Worm (Caenorhabditis elegans) whole organism, L4 larva: ENCODE data around the gene klf-3.

Source experiments
- T26A8.4 ChIP-seq: fragments of 200-800 bp; sonication (Bioruptor generic); IDR thresholded peaks from 2 replicates; pipeline ENCODE4 v1.3.6; 2022; ENCODE audit warnings: missing genetic modification characterization, missing compliant biosample characterization
- Y75B8A.6 ChIP-seq: fragments of 200-800 bp; sonication (Bioruptor generic); IDR thresholded peaks from 2 replicates; pipeline ENCODE4 v1.3.6; 2022; ENCODE audit warnings: missing genetic modification reagents, missing genetic modification characterization, missing compliant biosample characterization
- ceh-28 ChIP-seq: fragments of 150-350 bp; optimal IDR thresholded peaks from 2 replicates; lab custom pipeline; 2014; ENCODE audit warnings: missing biosample characterization, missing genetic modification reagents, missing genetic modification characterization
- ceh-82 ChIP-seq: sonication (generic microtip); optimal IDR thresholded peaks from 2 replicates; lab custom pipeline; 2017; ENCODE audit warnings: missing biosample characterization, missing genetic modification characterization
- dpl-1 ChIP-seq: fragments of 150-350 bp; optimal IDR thresholded peaks from 2 replicates; lab custom pipeline; 2014; ENCODE audit warnings: missing biosample characterization, missing genetic modification reagents, missing genetic modification characterization
- egl-27 ChIP-seq: sonication (generic microtip); optimal IDR thresholded peaks from 3 replicates; lab custom pipeline; 2017; ENCODE audit warnings: missing biosample characterization, missing genetic modification reagents, missing genetic modification characterization
- fos-1 ChIP-seq: fragments of 150-350 bp; optimal IDR thresholded peaks from 2 replicates; lab custom pipeline; 2014; ENCODE audit warnings: missing biosample characterization, missing genetic modification characterization
- lin-1 ChIP-seq: fragments of 200-800 bp; sonication (Bioruptor generic); IDR thresholded peaks from 2 replicates; pipeline ENCODE4 v1.3.6; 2022; ENCODE audit warnings: missing genetic modification reagents, missing genetic modification characterization, missing compliant biosample characterization
- nhr-11 ChIP-seq: fragments of 150-350 bp; optimal IDR thresholded peaks from 2 replicates; lab custom pipeline; 2014; ENCODE audit warnings: missing biosample characterization, missing genetic modification characterization
- nhr-25 ChIP-seq: sonication (generic microtip); optimal IDR thresholded peaks from 2 replicates; lab custom pipeline; 2017; ENCODE audit warnings: missing genetic modification characterization, mild to moderate bottlenecking, missing compliant biosample characterization, antibody characterized with exemption, moderate library complexity, borderline replicate concordance; ENCODE audit not compliant: insufficient read depth
- pqm-1 ChIP-seq: sonication (generic microtip); optimal IDR thresholded peaks from 2 replicates; lab custom pipeline; 2017; ENCODE audit warnings: missing biosample characterization, missing genetic modification characterization
- ztf-11 ChIP-seq: fragments of 150-350 bp; optimal IDR thresholded peaks from 2 replicates; lab custom pipeline; 2014; ENCODE audit warnings: missing biosample characterization, missing genetic modification characterization

ce11 chrII:6646903-6647302 is 30.2 kb downstream of the klf-3 start:
- TF ChIP-seq fos-1 (no peak), egl-27 (tag; lab: Kevin White, UChicago) (no peak), dpl-1 (GFP tag; lab: Kevin White, UChicago) (no peak), T26A8.4 (no peak), ceh-28 (tag; lab: Kevin White, UChicago) (no peak), ztf-11 (tag; lab: Kevin White, UChicago) (no peak), pqm-1 (tag; lab: Kevin White, UChicago) (no peak), Y75B8A.6 (no peak), nhr-11 (no peak), nhr-25 (tag; lab: Kevin White, UChicago) (no peak), ceh-82 (tag; lab: Kevin White, UChicago) (no peak), lin-1 (GFP tag; lab: Robert Waterston, UW) (no peak)
